Fruit fly (Drosophila melanogaster) whole organism, pupa: ENCODE data around the gene Cdc16.

Experiments
- CG13204 ChIP-seq: fragments of 200-800 bp; sonication (Bioruptor generic); optimal IDR thresholded peaks from 2 replicates; lab custom pipeline; 2018; ENCODE audit warnings: missing biosample characterization, mild to moderate bottlenecking, missing genetic modification characterization, moderate library complexity
- CG14655 ChIP-seq: fragments of 200-800 bp; sonication (Bioruptor generic); optimal IDR thresholded peaks from 3 replicates; lab custom pipeline; 2017; ENCODE audit warnings: mild to moderate bottlenecking, missing biosample characterization, missing genetic modification reagents, missing genetic modification characterization
- CG15710 ChIP-seq: fragments of 200-800 bp; sonication (Bioruptor generic); optimal IDR thresholded peaks from 2 replicates; lab custom pipeline; 2018; ENCODE audit warnings: missing biosample characterization, mild to moderate bottlenecking, missing genetic modification characterization, moderate library complexity
- CG34367 ChIP-seq: fragments of 200-800 bp; sonication (Bioruptor generic); optimal IDR thresholded peaks from 2 replicates; lab custom pipeline; 2018; ENCODE audit warnings: missing biosample characterization, mild to moderate bottlenecking, missing genetic modification characterization
- CG9948 ChIP-seq: fragments of 200-800 bp; sonication (Bioruptor generic); optimal IDR thresholded peaks from 2 replicates; lab custom pipeline; 2018; ENCODE audit warnings: missing biosample characterization, mild to moderate bottlenecking, missing genetic modification characterization, moderate library complexity
- D1 ChIP-seq: fragments of 200-800 bp; sonication (Bioruptor generic); optimal IDR thresholded peaks from 2 replicates; lab custom pipeline; 2018; ENCODE audit warnings: missing biosample characterization, mild to moderate bottlenecking, missing genetic modification characterization, moderate library complexity
- gl ChIP-seq: fragments of 200-800 bp; sonication (Bioruptor generic); optimal IDR thresholded peaks from 2 replicates; lab custom pipeline; 2018; ENCODE audit warnings: missing biosample characterization, mild to moderate bottlenecking, missing genetic modification characterization

DNA sequence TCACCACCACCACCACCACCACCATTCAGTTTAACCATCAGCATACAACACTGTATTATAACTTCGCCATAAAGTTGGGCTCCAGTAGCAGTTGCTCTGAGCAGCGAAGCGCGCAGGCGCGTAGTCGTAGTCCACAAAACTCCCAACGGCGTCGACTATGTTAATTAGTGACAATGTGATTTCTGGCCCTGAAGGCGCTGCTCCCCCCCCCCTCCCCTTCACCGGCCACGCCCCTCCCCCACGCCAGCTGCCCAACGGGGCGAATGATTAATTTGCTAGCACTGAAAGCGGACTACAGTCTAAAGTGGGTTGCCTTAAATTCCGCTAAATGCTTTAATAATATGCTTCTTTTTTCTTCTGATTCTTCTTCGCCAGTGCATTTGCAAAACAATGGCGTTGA lies 25.8 kb downstream of the Cdc16 start:
- TF ChIP-seq CG13204 (GFP tag; lab: Kevin White, UChicago) (no peak), gl (tag; lab: Kevin White, UChicago) (no peak), CG9948 (tag; lab: Kevin White, UChicago) (no peak), D1 (no peak), CG15710 (tag; lab: Kevin White, UChicago) (no peak), CG14655 (GFP tag; lab: Kevin White, UChicago) (no peak), CG34367 (tag; lab: Kevin White, UChicago) (no peak)
